Worm (Caenorhabditis elegans) whole organism, L1 larva: ENCODE measurements around the gene ZK596.3.

Experiments
- ama-1 ChIP-seq: fragments of 150-350 bp; optimal IDR thresholded peaks from 2 replicates; lab custom pipeline; 2014
- elt-3 ChIP-seq, 6 experiments: fragments of 150-350 bp in 1 of 6; sonication (generic microtip); optimal IDR thresholded peaks; 2 replicates each; lab custom pipeline; 2017 to 2018; ENCODE audit warnings: missing biosample characterization in 6 of 6, missing genetic modification characterization in 6 of 6, inconsistent platforms in 1 of 6
- mep-1 ChIP-seq: fragments of 150-350 bp; optimal IDR thresholded peaks from 2 replicates; lab custom pipeline; 2014; ENCODE audit warnings: missing biosample characterization, missing genetic modification characterization
- tbx-2 ChIP-seq: sonication (generic microtip); optimal IDR thresholded peaks from 2 replicates; lab custom pipeline; 2016; ENCODE audit warnings: missing genetic modification characterization, missing compliant biosample characterization
- ztf-4 ChIP-seq: fragments of 150-350 bp; optimal IDR thresholded peaks from 2 replicates; lab custom pipeline; 2014; ENCODE audit warnings: missing biosample characterization, missing genetic modification characterization

DNA sequence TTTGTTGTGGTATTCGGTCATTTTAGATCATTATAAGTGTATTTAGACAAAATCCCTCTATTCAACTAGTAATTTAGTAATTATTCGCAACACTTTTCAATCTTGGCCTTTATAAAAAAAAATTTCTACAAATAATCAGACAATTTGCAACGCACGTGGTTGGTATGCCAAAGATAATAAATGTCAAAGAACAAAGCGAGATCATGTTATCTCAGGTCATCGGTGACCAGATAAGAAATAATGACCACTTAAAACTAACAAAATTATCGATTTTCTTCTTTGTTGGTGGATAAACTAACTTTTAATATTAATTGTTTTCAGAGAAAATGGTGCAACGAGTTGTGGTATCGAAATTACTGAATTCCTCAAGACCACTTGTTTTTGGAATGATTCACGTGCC is 23.0 kb downstream of the ZK596.3 start, which contains the start of gene F13E9.13:
- no peak for TF ChIP-seq ama-1 (lab: Kevin White, UChicago)
- TF ChIP-seq mep-1: no peak
- TF ChIP-seq elt-3 (tag; optimal IDR thresholded peaks at IDR 0.05; lab: Kevin White, UChicago): peak in 1 of 6 experiments; percentile 14
- TF ChIP-seq tbx-2: no peak
- TF ChIP-seq ztf-4 (tag; lab: Kevin White, UChicago): no peak
